Worm (Caenorhabditis elegans): ENCODE results near the gene F16G10.6.
A peak's percentile ranks its signal among the peaks of the same experiment; 100 is the strongest.

Gene F16G10.6

DNA sequence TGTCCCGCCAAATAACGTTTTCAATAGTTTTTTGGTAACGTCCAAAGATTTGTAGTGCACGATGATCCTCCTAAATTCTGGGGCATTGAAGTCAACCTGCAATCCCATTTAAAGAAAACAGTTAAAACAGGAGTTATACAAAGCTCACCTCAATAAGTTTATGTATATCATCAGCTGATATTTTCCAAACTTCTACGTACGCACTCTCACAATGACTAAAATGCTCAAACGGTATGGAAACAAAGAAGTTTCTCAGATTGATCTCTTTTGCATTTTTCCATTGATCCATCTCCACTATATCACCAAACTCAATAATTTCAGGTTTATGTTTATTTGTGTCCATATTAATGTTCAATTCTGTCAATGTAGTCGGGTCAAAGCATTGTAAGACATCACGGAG is 33.9 kb upstream of the F16G10.6 start:
- TF ChIP-seq tbp1 (GFP tag; optimal IDR thresholded peaks at IDR 0.05) (no peak), F55B11.4 (tag; optimal IDR thresholded peaks at IDR 0.05; ENCODE audit: borderline replicate concordance, insufficient read depth) (no peak), egl-44 (GFP tag; IDR thresholded peaks at IDR 0.05) (no peak), let-607 (tag; optimal IDR thresholded peaks at IDR 0.05) (no peak), let-526 (GFP tag; IDR thresholded peaks at IDR 0.05) (no peak), B0019.2 (GFP tag; conservative IDR thresholded peaks at IDR 0.05) (no peak), bed-1 (GFP tag; IDR thresholded peaks at IDR 0.05) (no peak), Y79H2A.3 (GFP tag; conservative IDR thresholded peaks at IDR 0.05) (no peak), aptf-3 (GFP tag; IDR thresholded peaks at IDR 0.05) (no peak), attf-5 (GFP tag; optimal IDR thresholded peaks at IDR 0.05) (no peak), nfya-2 (GFP tag; IDR thresholded peaks at IDR 0.05) (no peak), attf-3 (GFP tag; conservative IDR thresholded peaks at IDR 0.05) (no peak), efl-1 (GFP tag; optimal IDR thresholded peaks at IDR 0.05) (no peak), ceh-100 (GFP tag; IDR thresholded peaks at IDR 0.05) (no peak), lin-40 (tag; optimal IDR thresholded peaks at IDR 0.05) (no peak), repo-1 (tag; optimal IDR thresholded peaks at IDR 0.05) (no peak), dpff-1 (tag; optimal IDR thresholded peaks at IDR 0.05) (no peak), mes-4 (tag; optimal IDR thresholded peaks at IDR 0.05) (no peak), nhr-27 (tag; optimal IDR thresholded peaks at IDR 0.05) (no peak)

DNA sequence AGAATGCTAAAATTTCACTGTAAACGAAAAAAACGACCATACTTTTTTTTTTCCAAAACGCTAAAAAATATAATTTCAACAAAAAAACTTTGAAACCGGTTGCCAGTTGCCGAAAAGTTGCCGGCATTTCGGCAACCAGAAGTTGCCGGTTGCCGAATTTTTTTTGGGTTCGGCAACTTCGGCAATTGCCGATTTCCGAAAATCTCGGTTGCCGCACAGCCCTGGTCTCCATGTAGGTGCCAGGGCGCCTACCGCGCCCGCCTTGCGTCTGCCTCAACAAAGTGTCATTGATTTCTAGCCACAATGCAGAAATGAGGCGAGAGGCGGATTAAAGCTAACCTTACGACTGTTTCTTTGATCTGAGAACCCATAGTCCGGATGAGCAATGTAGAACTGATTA is 33.4 kb upstream of the F16G10.6 start:
- TF ChIP-seq nhr-90 (tag; optimal IDR thresholded peaks at IDR 0.05) (no peak), ama-1 (optimal IDR thresholded peaks at IDR 0.05) (no peak), ama-1 (GFP tag; optimal IDR thresholded peaks at IDR 0.05) (no peak), akir-1 (GFP tag; optimal IDR thresholded peaks at IDR 0.05) (no peak), ceh-100 (GFP tag; IDR thresholded peaks at IDR 0.05) (no peak), nfya-2 (GFP tag; IDR thresholded peaks at IDR 0.05) (0 out of 2 replicates have a peak, but pooled peaks have one; percentile 15), cebp-2 (GFP tag; IDR thresholded peaks at IDR 0.05) (no peak), zfh-2 (GFP tag; conservative IDR thresholded peaks at IDR 0.05) (peak; percentile 63), attf-5 (GFP tag; optimal IDR thresholded peaks at IDR 0.05) (no peak)

DNA sequence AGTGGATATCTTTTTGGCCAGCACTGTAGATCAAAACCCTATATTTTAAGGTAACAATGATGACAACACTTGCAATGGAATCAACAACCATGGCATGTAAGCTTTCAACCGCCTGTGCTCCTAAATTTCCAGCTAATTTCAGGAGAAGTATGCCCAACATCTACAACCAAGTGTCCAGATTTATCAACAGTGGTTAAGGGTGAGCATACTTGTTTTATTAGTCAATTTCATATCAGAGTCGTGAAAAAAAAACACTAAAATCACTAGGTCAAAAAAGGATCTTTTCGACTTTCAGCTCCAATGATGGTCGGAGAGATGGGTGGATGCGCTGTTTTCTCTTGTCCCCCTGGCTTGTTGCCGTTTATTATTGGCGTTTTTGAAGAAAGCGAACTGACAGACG is 26.3 kb upstream of the F16G10.6 start, which contains the start of gene F16G10.1:
F16G10.1 (plus strand) TSS at position 301 of the 400 bp plus-strand sequence.
- TF ChIP-seq F39B2.1 (GFP tag; IDR thresholded peaks at IDR 0.05): no peak
- TF ChIP-seq lin-40 (tag; optimal IDR thresholded peaks at IDR 0.05): no peak
- no peak for TF ChIP-seq hlh-12 (tag; optimal IDR thresholded peaks at IDR 0.05)
- no peak for TF ChIP-seq egrh-3 (GFP tag; IDR thresholded peaks at IDR 0.05)
- TF ChIP-seq F57A8.1 (GFP tag; optimal IDR thresholded peaks at IDR 0.05): no peak

DNA sequence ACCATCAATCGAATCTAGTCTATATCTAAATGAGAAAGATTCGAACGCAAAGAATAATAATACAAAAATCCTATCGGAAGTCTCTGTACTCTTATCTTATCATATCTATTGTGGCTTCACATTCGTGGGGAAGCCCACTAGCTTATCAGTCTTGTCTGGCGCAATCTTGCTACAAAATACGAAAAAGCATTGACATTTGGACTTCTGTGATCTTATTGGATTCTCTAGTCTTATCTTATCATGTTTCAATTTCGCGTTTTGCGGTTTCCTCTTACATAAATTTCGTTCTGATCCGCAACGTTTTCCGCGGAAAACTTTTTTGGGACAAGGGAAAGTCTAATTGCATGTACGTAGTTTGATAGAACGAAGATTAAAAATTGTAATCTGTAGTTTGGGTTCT is 22.2 kb upstream of the F16G10.6 start:
- TF ChIP-seq madf-3 (GFP tag; IDR thresholded peaks at IDR 0.05) (no peak), tbp1 (GFP tag; optimal IDR thresholded peaks at IDR 0.05) (no peak), F52B5.7 (tag; optimal IDR thresholded peaks at IDR 0.05) (no peak), K11D2.4 (GFP tag; IDR thresholded peaks at IDR 0.05) (no peak)

DNA sequence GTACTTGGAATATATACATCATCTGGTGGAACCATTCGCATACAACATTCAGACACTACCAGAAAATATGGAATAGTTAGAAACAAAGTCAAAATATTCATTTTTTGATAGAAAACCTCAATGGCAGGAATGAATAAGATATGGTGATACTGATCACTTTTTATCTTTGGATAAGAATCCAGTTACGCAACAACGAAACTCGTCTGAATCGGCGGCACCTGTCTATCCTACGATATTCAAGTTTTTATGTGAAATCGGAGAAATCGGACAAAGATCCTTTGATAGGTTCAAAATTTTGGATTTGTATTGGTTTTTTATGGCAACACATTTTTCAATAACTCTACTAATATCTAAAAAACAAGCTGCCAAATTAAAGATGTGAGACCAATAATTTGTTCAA is 21.2 kb upstream of the F16G10.6 start, which contains the start of gene F16G10.14:
F16G10.14 (minus strand) TSS at position 101 of the 400 bp plus-strand sequence.
- no peak for TF ChIP-seq ceh-91 (GFP tag; IDR thresholded peaks at IDR 0.05)
